Worm (Caenorhabditis elegans): ENCODE measurements around the gene pgam-5.

ce11 chrII:7628640-7629039, 30.1 kb upstream of the pgam-5 start:
- no peak for TF ChIP-seq B0261.1 (tag; optimal IDR thresholded peaks at IDR 0.05)
- no peak for TF ChIP-seq snpc-4 (GFP tag; optimal IDR thresholded peaks at IDR 0.05)
- no peak for TF ChIP-seq snpc-4 (tag; optimal IDR thresholded peaks at IDR 0.05)
- no peak for TF ChIP-seq pha-4 (tag; optimal IDR thresholded peaks at IDR 0.05)
- TF ChIP-seq mxl-1 (tag; optimal IDR thresholded peaks at IDR 0.05): no peak
- no peak for TF ChIP-seq dpff-1 (tag; optimal IDR thresholded peaks at IDR 0.05)
- TF ChIP-seq tbp1 (GFP tag; optimal IDR thresholded peaks at IDR 0.05): no peak
- TF ChIP-seq ztf-6 (GFP tag; IDR thresholded peaks at IDR 0.05): no peak
- no peak for TF ChIP-seq egl-44 (GFP tag; IDR thresholded peaks at IDR 0.05)
- TF ChIP-seq ets-4 (GFP tag; optimal IDR thresholded peaks at IDR 0.05): no peak
- TF ChIP-seq F49E8.2 (tag; optimal IDR thresholded peaks at IDR 0.05; ENCODE audit: insufficient read depth): no peak
- TF ChIP-seq him-1 (tag; optimal IDR thresholded peaks at IDR 0.05): no peak
